Fruit fly (Drosophila melanogaster) whole organism, embryonic: ENCODE data around the gene CG33703.

Source experiments
- B-H2 ChIP-seq: fragments of 200-800 bp; sonication (Bioruptor generic); optimal IDR thresholded peaks from 2 replicates; lab custom pipeline; 2018; ENCODE audit warnings: missing biosample characterization, mild to moderate bottlenecking, missing genetic modification characterization
- Bgb ChIP-seq: fragments of 200-800 bp; sonication (Bioruptor generic); IDR thresholded peaks from 2 replicates; pipeline ENCODE4 v1.3.6; 2022; ENCODE audit warnings: missing biosample characterization, missing genetic modification characterization; ENCODE audit not compliant: partially characterized antibody
- CG10274 ChIP-seq: fragments of 200-800 bp; sonication (Bioruptor generic); optimal IDR thresholded peaks from 3 replicates; lab custom pipeline; 2017; ENCODE audit warnings: missing biosample characterization, mild to moderate bottlenecking, missing genetic modification characterization
- CG10431 ChIP-seq: fragments of 200-800 bp; sonication (Bioruptor generic); optimal IDR thresholded peaks from 3 replicates; lab custom pipeline; 2018; ENCODE audit warnings: missing biosample characterization, mild to moderate bottlenecking, missing genetic modification characterization
- CG11247 ChIP-seq: fragments of 200-800 bp; sonication (Bioruptor generic); IDR thresholded peaks from 2 replicates; pipeline ENCODE4 v1.3.6; 2022; ENCODE audit warnings: missing biosample characterization, missing genetic modification characterization
- CG12155 ChIP-seq: fragments of 200-800 bp; sonication (Bioruptor generic); optimal IDR thresholded peaks from 3 replicates; lab custom pipeline; 2016; ENCODE audit warnings: missing biosample characterization, missing genetic modification characterization
- CG12236 ChIP-seq: fragments of 200-800 bp; sonication (Bioruptor generic); optimal IDR thresholded peaks from 2 replicates; lab custom pipeline; 2016; ENCODE audit warnings: missing biosample characterization, missing genetic modification characterization
- CG13624 ChIP-seq: fragments of 200-800 bp; sonication (Bioruptor generic); optimal IDR thresholded peaks from 2 replicates; lab custom pipeline; 2016; ENCODE audit warnings: missing biosample characterization, missing genetic modification characterization
- CG15479 ChIP-seq: fragments of 200-800 bp; sonication (Bioruptor generic); optimal IDR thresholded peaks from 3 replicates; lab custom pipeline; 2019; ENCODE audit warnings: missing biosample characterization, mild to moderate bottlenecking, missing genetic modification characterization, moderate library complexity
- CG15514 ChIP-seq: fragments of 200-800 bp; sonication (Bioruptor generic); optimal IDR thresholded peaks from 3 replicates; lab custom pipeline; 2017; ENCODE audit warnings: missing biosample characterization, missing genetic modification characterization, mild to moderate bottlenecking, moderate library complexity, missing genetic modification reagents
- CG17802 ChIP-seq: fragments of 200-800 bp; sonication (Bioruptor generic); optimal IDR thresholded peaks from 2 replicates; lab custom pipeline; 2018; ENCODE audit warnings: missing biosample characterization, mild to moderate bottlenecking, missing genetic modification characterization, moderate library complexity
- CG3726 ChIP-seq: fragments of 200-800 bp; sonication (Bioruptor generic); IDR thresholded peaks from 3 replicates; pipeline ENCODE4, ENCODE4 v1.3.6; 2022; ENCODE audit warnings: missing biosample characterization, missing genetic modification characterization
- CG42726 ChIP-seq: fragments of 200-800 bp; sonication (Bioruptor generic); IDR thresholded peaks from 2 replicates; pipeline ENCODE4 v1.3.6; 2022; ENCODE audit warnings: missing biosample characterization, missing genetic modification characterization; ENCODE audit not compliant: partially characterized antibody
- CG4617 ChIP-seq: fragments of 200-800 bp; sonication (Bioruptor generic); optimal IDR thresholded peaks from 3 replicates; lab custom pipeline; 2016; ENCODE audit warnings: missing biosample characterization, missing genetic modification characterization, borderline replicate concordance
- CG4820 ChIP-seq: fragments of 200-800 bp; sonication (Bioruptor generic); optimal IDR thresholded peaks from 3 replicates; lab custom pipeline; 2016; ENCODE audit warnings: missing biosample characterization, missing genetic modification characterization
- CG7963 ChIP-seq: fragments of 200-800 bp; sonication (Bioruptor generic); IDR thresholded peaks from 3 replicates; pipeline ENCODE4 v1.3.6; 2022; ENCODE audit warnings: missing biosample characterization, missing genetic modification characterization; ENCODE audit not compliant: partially characterized antibody
- CG9876 ChIP-seq: fragments of 200-800 bp; sonication (Bioruptor generic); optimal IDR thresholded peaks from 2 replicates; lab custom pipeline; 2016; ENCODE audit warnings: missing biosample characterization, missing genetic modification characterization
- Dbx ChIP-seq: fragments of 200-800 bp; sonication (Bioruptor generic); IDR thresholded peaks from 3 replicates; pipeline ENCODE4 v1.3.6; 2022; ENCODE audit warnings: missing biosample characterization, missing genetic modification characterization
- Dref ChIP-seq: fragments of 200-800 bp; sonication (Bioruptor generic); IDR thresholded peaks from 2 replicates; pipeline ENCODE4 v1.3.6; 2022; ENCODE audit warnings: missing biosample characterization, missing genetic modification characterization
- Ets97D ChIP-seq: fragments of 200-800 bp; sonication (Bioruptor generic); optimal IDR thresholded peaks from 3 replicates; lab custom pipeline; 2016; ENCODE audit warnings: missing biosample characterization, missing genetic modification characterization
- Fer1 ChIP-seq: fragments of 200-800 bp; sonication (Bioruptor generic); optimal IDR thresholded peaks from 2 replicates; lab custom pipeline; 2017; ENCODE audit warnings: missing biosample characterization, mild to moderate bottlenecking, missing genetic modification characterization
- Gug ChIP-seq: fragments of 200-800 bp; sonication (Bioruptor generic); IDR thresholded peaks from 4 replicates; pipeline ENCODE4 v1.3.6; 2022; ENCODE audit warnings: missing biosample characterization, missing genetic modification characterization
- HLH4C ChIP-seq: fragments of 200-800 bp; sonication (Bioruptor generic); IDR thresholded peaks from 3 replicates; pipeline ENCODE4 v1.3.6; 2022; ENCODE audit warnings: missing biosample characterization, missing genetic modification characterization; ENCODE audit not compliant: partially characterized antibody
- HmgD ChIP-seq: fragments of 200-800 bp; sonication (Bioruptor generic); optimal IDR thresholded peaks from 3 replicates; lab custom pipeline; 2016; ENCODE audit warnings: missing biosample characterization, missing genetic modification characterization
- Lhr ChIP-seq: fragments of 200-800 bp; sonication (Bioruptor generic); optimal IDR thresholded peaks from 3 replicates; lab custom pipeline; 2017; ENCODE audit warnings: mild to moderate bottlenecking, missing biosample characterization, missing genetic modification reagents, missing genetic modification characterization
- Mad ChIP-seq: fragments of 200-800 bp; sonication (Bioruptor generic); optimal IDR thresholded peaks from 2 replicates; lab custom pipeline; 2016; ENCODE audit warnings: missing biosample characterization, missing genetic modification characterization
- NC2β ChIP-seq: fragments of 200-800 bp; sonication (Bioruptor generic); optimal IDR thresholded peaks from 2 replicates; lab custom pipeline; 2016; ENCODE audit warnings: missing biosample characterization, missing genetic modification characterization
- Sry-δ ChIP-seq: fragments of 200-800 bp; sonication (Bioruptor generic); optimal IDR thresholded peaks from 2 replicates; lab custom pipeline; 2016; ENCODE audit warnings: missing biosample characterization, missing genetic modification characterization
- Stat92E ChIP-seq, 3 experiments: fragments of >200 bp in 2 of 3; fragments of 200-800 bp in 1 of 3; sonication (Bioruptor generic) in 1 of 3; optimal IDR thresholded peaks; 2 replicates each; lab custom pipeline; 2017 to 2019; ENCODE audit warnings: missing biosample characterization in 3 of 3, missing genetic modification characterization in 3 of 3, mild to moderate bottlenecking in 1 of 3, moderate library complexity in 1 of 3
- ash1 ChIP-seq: fragments of 200-800 bp; sonication (Bioruptor generic); optimal IDR thresholded peaks from 2 replicates; lab custom pipeline; 2018; ENCODE audit warnings: missing biosample characterization, mild to moderate bottlenecking, missing genetic modification characterization
- bsh ChIP-seq, 2 experiments: fragments of 200-800 bp; sonication (Bioruptor generic); optimal IDR thresholded peaks; 2 replicates each; lab custom pipeline; 2017 to 2018; ENCODE audit warnings: mild to moderate bottlenecking in 2 of 2, missing biosample characterization in 2 of 2, missing genetic modification characterization in 2 of 2, moderate library complexity in 1 of 2
- corto ChIP-seq: fragments of 200-800 bp; sonication (Bioruptor generic); optimal IDR thresholded peaks from 2 replicates; lab custom pipeline; 2016; ENCODE audit warnings: missing biosample characterization, mild to moderate bottlenecking, missing genetic modification characterization, moderate library complexity
- croc ChIP-seq: fragments of 200-800 bp; sonication (Bioruptor generic); conservative IDR thresholded peaks from 3 replicates; pipeline ENCODE4 v1.3.6; 2022; ENCODE audit warnings: missing biosample characterization, missing genetic modification characterization
- crol ChIP-seq: fragments of 200-800 bp; sonication (Bioruptor generic); IDR thresholded peaks from 2 replicates; pipeline ENCODE4 v1.3.6; 2022; ENCODE audit warnings: missing biosample characterization, missing genetic modification characterization
- da ChIP-seq: fragments of 200-800 bp; sonication (Bioruptor generic); optimal IDR thresholded peaks from 2 replicates; lab custom pipeline; 2016; ENCODE audit warnings: missing biosample characterization, missing genetic modification characterization
- dimm ChIP-seq: fragments of 200-800 bp; sonication (Bioruptor generic); IDR thresholded peaks from 2 replicates; pipeline ENCODE4 v1.3.6; 2022; ENCODE audit warnings: missing biosample characterization, missing genetic modification characterization
- fd64A ChIP-seq: fragments of 200-800 bp; sonication (Bioruptor generic); optimal IDR thresholded peaks from 3 replicates; lab custom pipeline; 2018; ENCODE audit warnings: missing biosample characterization, mild to moderate bottlenecking, missing genetic modification characterization
- grn ChIP-seq: fragments of 200-800 bp; sonication (Bioruptor generic); optimal IDR thresholded peaks from 3 replicates; lab custom pipeline; 2017; ENCODE audit warnings: missing biosample characterization, missing genetic modification characterization
- jumu ChIP-seq: fragments of 200-800 bp; sonication (Bioruptor generic); optimal IDR thresholded peaks from 3 replicates; lab custom pipeline; 2016; ENCODE audit warnings: missing biosample characterization, missing genetic modification characterization
- knrl ChIP-seq: fragments of 200-800 bp; sonication (Bioruptor generic); IDR thresholded peaks from 3 replicates; pipeline ENCODE4 v1.3.6; 2022; ENCODE audit warnings: missing biosample characterization, missing genetic modification characterization; ENCODE audit not compliant: partially characterized antibody
- lola ChIP-seq, 3 experiments: fragments of >200 bp in 2 of 3; fragments of 200-800 bp in 1 of 3; sonication (Bioruptor generic) in 1 of 3; optimal IDR thresholded peaks; 2 replicates each; lab custom pipeline; 2017 to 2019; ENCODE audit warnings: missing biosample characterization in 3 of 3, missing genetic modification characterization in 3 of 3, mild to moderate bottlenecking in 1 of 3, moderate library complexity in 1 of 3
- repo ChIP-seq: fragments of 200-800 bp; sonication (Bioruptor generic); optimal IDR thresholded peaks from 2 replicates; lab custom pipeline; 2016; ENCODE audit warnings: missing biosample characterization, missing genetic modification characterization
- rib ChIP-seq: fragments of 200-800 bp; sonication (Bioruptor generic); IDR thresholded peaks from 2 replicates; pipeline ENCODE4 v1.3.6; 2022; ENCODE audit warnings: missing biosample characterization, missing genetic modification characterization
- schlank ChIP-seq: fragments of 200-800 bp; sonication (Bioruptor generic); optimal IDR thresholded peaks from 2 replicates; lab custom pipeline; 2018; ENCODE audit warnings: missing biosample characterization, mild to moderate bottlenecking, missing genetic modification characterization
- sr ChIP-seq: fragments of 200-800 bp; sonication (Bioruptor generic); IDR thresholded peaks from 3 replicates; pipeline ENCODE4 v1.3.6; 2022; ENCODE audit warnings: missing biosample characterization, missing genetic modification characterization
- twi ChIP-seq: fragments of 200-800 bp; optimal IDR thresholded peaks from 2 replicates; lab custom pipeline; 2019; ENCODE audit warnings: missing biosample characterization, mild to moderate bottlenecking, missing genetic modification characterization, moderate library complexity
- unc-4 ChIP-seq: fragments of 200-800 bp; sonication (Bioruptor generic); IDR thresholded peaks from 2 replicates; pipeline ENCODE4 v1.3.6; 2022; ENCODE audit warnings: missing biosample characterization, missing genetic modification characterization; ENCODE audit not compliant: partially characterized antibody
- vnd ChIP-seq: fragments of 200-800 bp; sonication (Bioruptor generic); IDR thresholded peaks from 3 replicates; pipeline ENCODE4 v1.3.6; 2022; ENCODE audit warnings: missing biosample characterization, missing genetic modification characterization; ENCODE audit not compliant: partially characterized antibody
- wek ChIP-seq: fragments of 200-800 bp; sonication (Bioruptor generic); optimal IDR thresholded peaks from 3 replicates; lab custom pipeline; 2018; ENCODE audit warnings: missing biosample characterization, mild to moderate bottlenecking, missing genetic modification characterization, moderate library complexity

CG33703 gene

DNA sequence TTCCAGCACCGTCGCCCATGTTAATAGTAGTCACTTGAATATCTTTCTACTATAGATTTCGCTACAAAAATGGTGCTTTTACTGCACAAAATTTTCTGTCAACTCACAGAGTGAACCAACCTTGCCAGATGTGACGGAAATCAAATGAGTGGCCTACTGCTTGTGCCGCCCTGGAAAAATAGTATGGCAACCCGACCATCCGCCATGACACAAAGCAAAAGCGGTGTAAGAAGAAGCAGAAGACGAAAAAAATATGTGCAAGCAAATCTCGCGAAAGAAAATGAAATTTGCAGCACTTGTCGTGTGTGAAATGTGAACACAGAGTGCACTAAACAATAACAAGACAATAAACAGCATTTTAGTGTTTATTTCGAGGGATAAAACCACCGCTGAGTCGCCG lies 35.6 kb downstream of the CG33703 start, which contains the start of the genes Uch-L5 and Jarid2 (continued):
- no peak for TF ChIP-seq CG10431 (GFP tag; lab: Kevin White, UChicago)
- 0 out of 2 replicates have a peak, but pooled peaks have one; percentile 6 for TF ChIP-seq CG11247 (GFP tag; lab: Robert Waterston, UW)
- no peak for TF ChIP-seq CG10274 (GFP tag; lab: Kevin White, UChicago)
- TF ChIP-seq grn (GFP tag; lab: Kevin White, UChicago): no peak
- TF ChIP-seq schlank: peak; percentile 28
- TF ChIP-seq fd64A (GFP tag; lab: Kevin White, UChicago): no peak
- no peak for TF ChIP-seq knrl (GFP tag; lab: Robert Waterston, UW)
- TF ChIP-seq CG12155 (GFP tag; lab: Kevin White, UChicago): peak; percentile 45
- peak; percentile 62 for TF ChIP-seq Sry-δ
- peak; percentile 96 for TF ChIP-seq Ets97D (GFP tag; lab: Kevin White, UChicago)
- TF ChIP-seq HmgD (GFP tag; lab: Kevin White, UChicago): peak; percentile 80
- TF ChIP-seq CG12236: no peak
- peak; percentile 67 for TF ChIP-seq CG42726
- TF ChIP-seq Mad (GFP tag; lab: Kevin White, UChicago): peak; percentile 43
- peak; percentile 46 for TF ChIP-seq ash1 (GFP tag; lab: Kevin White, UChicago)
- peak; percentile 9 for TF ChIP-seq CG9876 (GFP tag; lab: Kevin White, UChicago)
- peak in 1 of 3 experiments; percentile 42 for TF ChIP-seq Stat92E (GFP tag; optimal IDR thresholded peaks at IDR 0.05; lab: Kevin White, UChicago)
- peak; percentile 81 for TF ChIP-seq rib
- TF ChIP-seq Lhr (GFP tag; lab: Kevin White, UChicago): peak; percentile 60
- TF ChIP-seq repo: peak; percentile 61
- peak; percentile 41; the same call in 1 of the 4 replicates for TF ChIP-seq Gug (GFP tag; lab: Robert Waterston, UW)
- no peak for TF ChIP-seq sr
- peak; percentile 44 for TF ChIP-seq Fer1 (GFP tag; lab: Kevin White, UChicago)
- peak; percentile 48 for TF ChIP-seq Dref (GFP tag; lab: Robert Waterston, UW)
- TF ChIP-seq CG15514 (GFP tag; lab: Kevin White, UChicago): peak; percentile 85
- peak; percentile 25 for TF ChIP-seq twi (tag; lab: Kevin White, UChicago)
- no peak for TF ChIP-seq dimm (GFP tag; lab: Robert Waterston, UW)
- TF ChIP-seq croc (GFP tag; lab: Robert Waterston, UW): no peak
- TF ChIP-seq HLH4C (GFP tag; lab: Robert Waterston, UW): no peak
- no peak for TF ChIP-seq lola (GFP tag; optimal IDR thresholded peaks at IDR 0.05; lab: Kevin White, UChicago)
- peak; percentile 19 for TF ChIP-seq CG4820
- no peak for TF ChIP-seq CG3726 (GFP tag; lab: Robert Waterston, UW)
- peak; percentile 49 for TF ChIP-seq wek
- TF ChIP-seq CG15479 (GFP tag; lab: Kevin White, UChicago): peak; percentile 20
- peak; percentile 97 for TF ChIP-seq CG4617 (GFP tag; lab: Kevin White, UChicago)
- TF ChIP-seq CG13624 (GFP tag; lab: Kevin White, UChicago): peak; percentile 65
- 0 out of 3 replicates have a peak, but pooled peaks have one; percentile 8 for TF ChIP-seq CG7963 (GFP tag; lab: Robert Waterston, UW)
- TF ChIP-seq corto: no peak
- TF ChIP-seq vnd (GFP tag; lab: Robert Waterston, UW): no peak
- peak; percentile 77 for TF ChIP-seq NC2β (GFP tag; lab: Kevin White, UChicago)
- peak; percentile 82 for TF ChIP-seq jumu (GFP tag; lab: Kevin White, UChicago)
- TF ChIP-seq B-H2: peak; percentile 38
- TF ChIP-seq unc-4 (GFP tag; lab: Robert Waterston, UW): 0 out of 2 replicates have a peak, but pooled peaks have one; percentile 17
- TF ChIP-seq CG17802 (tag; lab: Kevin White, UChicago): no peak
- peak; percentile 37 for TF ChIP-seq da (GFP tag; lab: Kevin White, UChicago)
- TF ChIP-seq crol (GFP tag; lab: Robert Waterston, UW): no peak
- TF ChIP-seq Dbx (GFP tag; lab: Robert Waterston, UW): 0 out of 3 replicates have a peak, but pooled peaks have one; percentile 17
- peak; percentile 45 for TF ChIP-seq Bgb (GFP tag; lab: Robert Waterston, UW)
- TF ChIP-seq bsh (GFP tag; optimal IDR thresholded peaks at IDR 0.05; lab: Kevin White, UChicago): peak in 1 of 2 experiments; percentile 0
